Worm (Caenorhabditis elegans) whole organism, L4/young adult: Measurements from ENCODE around the gene srz-54.

Source experiments
- W03F9.2 ChIP-seq: fragments of 150-350 bp; optimal IDR thresholded peaks from 2 replicates; lab custom pipeline; 2014; ENCODE audit warnings: missing biosample characterization, missing genetic modification characterization
- dao-5 ChIP-seq: sonication (generic microtip); optimal IDR thresholded peaks from 2 replicates; lab custom pipeline; 2016; ENCODE audit warnings: missing genotype, missing genetic modification characterization, moderate library complexity, missing compliant biosample characterization
- him-1 ChIP-seq: sonication (generic microtip); optimal IDR thresholded peaks from 2 replicates; lab custom pipeline; 2016; ENCODE audit warnings: missing genotype, missing genetic modification reagents, missing genetic modification characterization, missing compliant biosample characterization

The srz-54 gene

DNA sequence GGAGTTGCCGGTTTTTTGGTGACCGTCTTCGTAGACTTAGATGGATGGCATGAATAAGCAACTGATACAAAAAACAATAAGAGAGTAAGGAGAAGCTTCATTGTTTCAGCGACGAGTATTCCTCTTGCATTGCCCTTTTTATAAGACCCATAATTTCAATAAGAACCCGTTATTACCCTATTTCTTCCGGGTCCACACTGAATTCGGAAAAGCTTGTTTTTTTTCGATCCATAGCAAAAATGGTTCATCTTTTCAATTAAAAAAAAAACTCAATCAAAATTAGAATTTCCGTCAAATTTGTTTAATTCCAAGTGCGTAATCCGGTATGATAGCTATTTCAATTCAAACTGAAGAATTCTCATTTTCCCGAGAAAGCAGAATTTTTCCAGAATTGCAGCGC is 6.6 kb downstream of the srz-54 start, which contains the start of gene Y102A5C.40:
Gene Y102A5C.40, minus strand, starts transcription at position 101 of the 400 bp plus-strand sequence.
- TF ChIP-seq W03F9.2 (tag; lab: Kevin White, UChicago) = no peak
- TF ChIP-seq dao-5 (tag; lab: Kevin White, UChicago) = no peak
- no peak for TF ChIP-seq him-1

DNA sequence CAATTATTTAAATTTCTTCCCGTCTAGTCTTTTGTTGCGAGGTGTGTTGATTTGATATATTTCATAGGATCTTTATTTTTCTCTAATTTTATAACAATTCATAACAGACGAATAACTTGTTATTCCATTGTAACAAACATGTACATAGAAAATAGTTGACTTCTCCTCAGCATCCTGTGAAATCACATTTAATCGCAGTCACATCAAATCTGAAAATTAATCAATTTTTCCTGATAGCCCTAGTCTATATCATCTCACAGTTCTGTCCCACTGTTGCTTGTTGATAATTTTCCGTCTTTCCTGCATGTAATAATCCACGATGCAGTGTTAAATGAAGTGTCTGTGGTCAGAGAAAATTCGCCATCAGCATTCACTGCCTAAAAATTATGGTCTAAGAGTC is 7.3 kb downstream of the srz-54 start:
- TF ChIP-seq dao-5 (tag; lab: Kevin White, UChicago) (no peak), him-1 (no peak), W03F9.2 (tag; lab: Kevin White, UChicago) (no peak)

DNA sequence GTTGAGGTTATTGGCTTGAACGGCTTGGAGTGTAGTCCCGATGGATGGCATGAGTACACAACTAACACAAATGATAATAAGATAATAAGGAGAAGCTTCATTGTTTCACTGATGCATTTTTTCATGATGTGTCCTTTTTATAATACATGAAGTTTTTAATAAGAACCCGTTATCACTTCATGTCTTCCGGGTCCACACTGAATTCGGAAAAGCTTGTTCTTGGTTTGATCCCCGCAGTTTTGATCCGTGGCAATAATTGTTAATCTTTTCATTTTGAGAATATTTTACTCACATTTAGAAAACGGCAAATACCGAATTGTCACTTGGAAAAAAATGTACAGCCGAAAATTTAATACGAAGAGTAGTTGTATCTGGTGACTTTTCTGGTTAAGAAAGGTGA is 8.1 kb downstream of the srz-54 start, which contains the start of gene Y102A5C.27:
Gene Y102A5C.27, minus strand, starts transcription at position 101 of the 400 bp plus-strand sequence.
- no peak for TF ChIP-seq W03F9.2 (tag; lab: Kevin White, UChicago)
- no peak for TF ChIP-seq him-1
- TF ChIP-seq dao-5 (tag; lab: Kevin White, UChicago) = no peak

DNA sequence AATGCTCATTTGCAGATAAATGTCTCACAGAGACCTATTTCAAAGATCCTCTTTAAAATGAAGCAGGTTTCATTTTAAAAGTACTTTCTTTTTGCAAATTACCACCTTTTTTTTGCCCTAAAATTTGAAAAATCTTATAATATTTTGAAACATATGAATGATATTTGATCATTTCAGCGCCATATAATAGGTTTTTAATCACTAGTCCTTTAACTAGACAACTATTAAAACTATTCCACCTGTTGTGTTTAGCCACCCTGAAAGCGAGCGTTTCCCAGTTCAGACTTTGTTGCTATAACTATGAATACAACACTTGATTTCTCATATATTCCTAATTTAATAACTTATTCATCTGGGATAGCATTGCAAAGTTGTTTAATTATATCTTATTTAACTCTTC is 11.3 kb downstream of the srz-54 start, which contains the start of gene srz-95:
Gene srz-95, plus strand, starts transcription at position 301 of the 400 bp plus-strand sequence.
- TF ChIP-seq dao-5 (tag; lab: Kevin White, UChicago) (no peak), W03F9.2 (tag; lab: Kevin White, UChicago) (no peak), him-1 (no peak)

DNA sequence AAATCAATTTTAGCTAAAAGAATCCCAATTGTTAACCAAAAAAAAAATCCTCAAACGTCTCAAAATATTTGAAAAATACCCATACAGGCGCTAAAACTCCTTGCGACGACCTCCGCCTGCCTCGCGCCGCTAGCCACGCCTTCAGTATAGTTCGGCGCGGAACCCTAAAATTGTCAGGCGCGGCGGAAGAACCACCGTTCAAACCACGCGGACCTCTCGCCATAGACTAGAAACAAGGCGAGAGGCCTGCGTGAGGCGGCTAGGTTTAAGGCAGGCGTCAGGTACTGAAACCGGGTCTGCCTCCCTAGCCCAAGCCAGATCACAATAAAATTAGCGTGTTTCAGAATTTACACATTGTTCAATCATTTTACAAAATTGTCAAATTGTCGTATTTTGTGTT is 11.9 kb downstream of the srz-54 start:
- TF ChIP-seq dao-5 (tag; lab: Kevin White, UChicago) (no peak), W03F9.2 (tag; lab: Kevin White, UChicago) (no peak), him-1 (no peak)

DNA sequence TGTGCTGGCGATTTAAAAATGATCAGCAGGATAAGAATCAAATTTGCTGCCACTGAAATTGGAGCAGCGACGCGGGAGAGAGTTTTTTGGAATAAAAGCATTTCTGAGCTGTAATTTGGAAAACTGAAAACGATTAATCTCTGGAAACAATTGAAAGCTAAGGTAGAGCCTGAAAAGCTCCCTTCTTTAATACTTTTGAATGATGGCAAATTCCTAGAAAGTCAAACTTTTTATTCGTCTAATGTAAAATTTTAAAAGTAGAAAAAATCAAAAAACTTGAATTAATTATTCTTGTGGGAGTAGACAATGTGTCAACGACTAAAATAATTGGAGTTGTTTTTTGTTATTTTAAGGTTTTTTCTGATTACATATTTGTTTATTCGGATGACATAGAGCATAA is 19.7 kb downstream of the srz-54 start, which contains the start of gene str-217:
Gene str-217, minus strand, starts transcription at position 101 of the 400 bp plus-strand sequence.
- no peak for TF ChIP-seq dao-5 (tag; lab: Kevin White, UChicago)
- TF ChIP-seq W03F9.2 (tag; lab: Kevin White, UChicago) = no peak

DNA sequence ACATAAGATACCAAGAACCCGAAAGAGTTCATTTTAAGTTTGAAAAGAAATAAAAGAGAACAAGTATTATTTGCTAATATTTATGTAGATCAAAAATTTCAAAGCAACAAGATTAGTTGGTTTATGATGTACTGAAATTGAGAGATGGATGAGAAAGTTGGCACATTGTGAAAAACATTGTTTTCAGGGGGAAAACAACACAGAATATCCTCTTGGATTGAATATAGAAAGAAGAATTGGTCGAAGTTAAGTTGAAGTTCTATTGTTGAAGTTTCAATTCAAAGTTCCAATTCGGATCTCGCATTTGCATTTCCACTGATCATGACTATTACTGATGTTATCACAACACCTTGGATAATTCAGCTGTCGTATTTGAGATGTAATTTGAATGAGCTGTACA is 20.2 kb downstream of the srz-54 start:
- TF ChIP-seq him-1 = no peak
- TF ChIP-seq dao-5 (tag; lab: Kevin White, UChicago) = no peak
- no peak for TF ChIP-seq W03F9.2 (tag; lab: Kevin White, UChicago)

DNA sequence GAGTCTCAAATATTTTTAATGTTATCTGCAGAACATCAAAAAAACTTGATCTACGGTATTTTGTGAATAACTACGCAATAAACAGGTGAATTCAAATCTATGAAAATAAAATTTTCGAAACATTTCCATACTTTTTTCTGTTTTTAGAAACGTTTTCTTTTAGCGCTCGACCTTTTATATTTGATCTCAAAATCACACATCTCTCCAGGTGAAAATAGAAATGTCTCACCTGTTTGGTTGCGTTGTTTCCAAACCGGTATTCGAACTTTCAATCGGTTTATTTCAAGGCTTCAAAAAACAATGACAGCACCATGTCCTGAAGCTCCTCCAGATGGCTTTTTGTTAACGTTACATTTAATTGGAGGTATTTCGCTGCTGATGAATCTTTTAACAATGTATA is 20.7 kb downstream of the srz-54 start, which contains the start of gene sri-9:
Gene sri-9, plus strand, starts transcription at position 301 of the 400 bp plus-strand sequence.
- no peak for TF ChIP-seq dao-5 (tag; lab: Kevin White, UChicago)
- TF ChIP-seq W03F9.2 (tag; lab: Kevin White, UChicago) = no peak
- TF ChIP-seq him-1 = no peak

DNA sequence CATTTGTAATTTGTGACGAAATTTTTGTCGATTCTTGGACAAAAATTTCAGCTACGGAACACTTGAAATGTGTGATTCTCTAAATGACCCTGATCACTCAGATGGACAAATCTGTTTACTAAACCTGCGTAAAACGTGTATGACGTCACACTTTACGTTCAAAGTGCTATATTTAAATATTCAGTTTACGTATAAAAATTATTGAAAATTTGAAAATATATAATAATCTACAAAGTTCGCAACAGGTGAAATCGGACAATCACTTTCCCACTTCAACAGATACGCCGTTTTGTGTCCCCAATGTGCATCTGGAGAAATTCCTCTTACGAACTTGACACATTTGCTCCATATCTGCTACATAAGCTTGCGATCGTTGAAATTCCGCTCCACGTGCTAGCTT is 24.7 kb downstream of the srz-54 start, which contains the start of gene srh-131:
Gene srh-131, plus strand, starts transcription at position 301 of the 400 bp plus-strand sequence.
- TF ChIP-seq dao-5 (tag; lab: Kevin White, UChicago) (no peak), W03F9.2 (tag; lab: Kevin White, UChicago) (no peak), him-1 (no peak)

DNA sequence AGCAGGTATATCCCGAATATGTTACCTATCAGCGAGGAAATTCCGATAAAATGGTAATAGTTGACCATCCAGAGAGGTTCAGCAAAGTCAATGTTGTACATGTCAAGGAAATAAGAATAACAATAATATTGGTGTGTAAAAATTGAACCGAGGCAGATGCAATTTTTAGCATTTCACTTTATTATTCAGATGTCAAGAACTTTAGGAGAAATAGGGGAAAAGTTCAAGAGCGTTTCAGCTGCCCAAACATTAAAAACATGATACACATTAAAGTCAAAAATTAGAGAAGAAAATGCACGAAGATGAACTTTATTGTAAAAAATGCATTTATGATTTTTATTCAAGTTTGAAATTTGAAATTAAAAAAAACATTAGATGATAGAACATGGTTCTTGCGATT is 27.8 kb downstream of the srz-54 start, which contains the start of gene sri-69:
Gene sri-69, minus strand, starts transcription at position 101 of the 400 bp plus-strand sequence.
- TF ChIP-seq W03F9.2 (tag; lab: Kevin White, UChicago) = no peak
- no peak for TF ChIP-seq dao-5 (tag; lab: Kevin White, UChicago)
- no peak for TF ChIP-seq him-1

DNA sequence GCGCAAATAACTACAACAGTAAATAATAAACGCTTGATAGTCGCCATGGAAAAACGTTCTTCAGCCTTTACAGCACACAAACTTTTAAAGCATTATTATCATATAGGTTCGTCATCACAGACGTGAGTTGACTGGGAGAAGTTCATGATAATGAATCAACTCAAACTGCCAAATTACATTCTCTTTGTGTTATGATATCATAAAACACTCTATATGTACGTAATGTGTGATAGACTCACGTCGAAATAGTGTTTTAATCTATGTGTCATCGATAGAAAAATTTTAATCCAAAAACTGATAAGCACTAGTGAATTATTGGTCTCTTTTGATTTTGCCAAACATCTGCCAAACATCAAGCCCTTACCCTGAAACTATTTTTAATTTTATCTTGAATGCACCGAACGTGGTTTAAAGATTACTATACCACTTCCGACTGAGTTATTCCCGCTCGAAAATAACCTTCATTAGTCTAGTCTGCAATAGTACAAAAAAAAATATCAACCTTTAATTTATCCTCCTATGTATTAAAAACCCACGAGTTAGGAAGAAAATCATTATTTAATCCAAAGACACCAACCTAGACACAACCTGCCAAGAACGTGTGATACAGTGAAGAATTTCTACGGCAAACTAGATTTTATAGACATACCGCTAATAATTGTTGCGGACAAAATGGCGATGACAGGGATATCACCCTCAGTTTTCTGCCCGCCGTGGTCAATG is 29.0 kb downstream of the srz-54 start, which contains the start of the genes clc-12 and clec-240:
Gene clc-12, minus strand, starts transcription at position 47 of the 723 bp plus-strand sequence.
Gene clec-240, plus strand, starts transcription at position 673 of the 723 bp plus-strand sequence.
- TF ChIP-seq him-1 (no peak), dao-5 (tag; lab: Kevin White, UChicago) (no peak), W03F9.2 (tag; lab: Kevin White, UChicago) (no peak)

DNA sequence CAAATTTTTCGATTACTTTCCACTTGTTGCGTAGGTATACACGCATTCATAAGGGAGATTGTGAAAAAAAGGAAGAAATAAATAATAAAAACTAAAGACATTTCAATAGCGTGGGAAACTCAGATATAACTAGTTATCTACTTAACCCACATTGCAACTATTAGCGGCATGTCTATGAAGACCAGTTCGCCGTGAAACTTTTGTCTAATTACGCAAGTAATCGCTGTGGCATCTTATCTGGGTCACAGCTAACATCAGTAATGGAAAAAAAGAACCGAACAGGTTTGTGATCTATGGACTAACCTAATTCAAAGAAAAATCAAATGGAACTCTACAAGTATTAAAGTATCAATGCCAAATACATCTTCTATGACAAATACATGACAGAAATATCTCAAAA is 32.8 kb downstream of the srz-54 start, which contains the start of gene clec-241:
Gene clec-241, minus strand, starts transcription at position 101 of the 400 bp plus-strand sequence.
- TF ChIP-seq dao-5 (tag; lab: Kevin White, UChicago) (no peak), W03F9.2 (tag; lab: Kevin White, UChicago) (no peak), him-1 (no peak)

DNA sequence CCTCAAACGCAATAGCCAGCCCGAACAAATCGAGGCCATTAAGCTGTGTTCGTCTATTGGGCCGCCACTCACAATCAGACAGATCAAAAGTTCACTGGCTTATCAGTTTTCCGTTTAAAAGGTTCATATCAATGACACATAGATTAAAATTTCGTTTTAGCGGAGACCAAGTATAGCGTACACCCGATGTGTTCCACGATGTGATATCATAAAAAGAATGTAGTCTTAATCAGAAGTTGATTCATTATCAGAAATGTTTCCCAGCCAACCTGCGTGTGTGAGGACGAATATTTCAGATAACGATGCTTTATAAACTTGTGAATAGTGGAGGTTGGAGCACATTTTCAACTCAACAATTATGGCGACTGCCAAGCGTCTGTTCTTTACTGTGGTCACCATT is 33.6 kb downstream of the srz-54 start, which contains the start of gene clc-13:
Gene clc-13, plus strand, starts transcription at position 359 of the 400 bp plus-strand sequence.
- TF ChIP-seq W03F9.2 (tag; lab: Kevin White, UChicago) (no peak), dao-5 (tag; lab: Kevin White, UChicago) (no peak), him-1 (no peak)

DNA sequence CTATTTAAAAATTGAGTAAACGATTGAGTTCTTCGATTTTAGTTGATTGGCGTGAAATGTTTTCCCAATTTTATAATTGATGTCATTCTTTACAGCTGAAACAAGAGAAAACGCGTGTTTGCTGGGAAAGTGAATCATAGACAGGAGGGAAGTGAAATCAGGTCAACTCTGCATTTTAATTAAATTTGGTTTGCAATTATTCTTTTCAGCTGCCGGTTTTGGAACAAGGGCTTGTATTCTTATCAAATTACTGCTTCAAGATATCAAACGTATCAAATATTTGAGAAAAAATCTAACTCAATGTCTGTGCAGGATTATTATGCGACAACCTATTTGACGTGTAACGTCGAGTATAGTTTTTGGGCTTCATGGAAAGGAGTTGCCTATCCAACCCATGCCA is 36.3 kb downstream of the srz-54 start, which contains the start of gene srh-97:
Gene srh-97, plus strand, starts transcription at position 301 of the 400 bp plus-strand sequence.
- TF ChIP-seq him-1 (no peak), W03F9.2 (tag; lab: Kevin White, UChicago) (no peak), dao-5 (tag; lab: Kevin White, UChicago) (no peak)
